Worm (Caenorhabditis elegans) whole organism, mixed stage, embryonic: ENCODE data around the gene T19E7.6.

Source experiments
- M03D4.4 ChIP-seq: sonication (generic microtip); optimal IDR thresholded peaks from 2 replicates; lab custom pipeline; 2017; ENCODE audit warnings: mild to moderate bottlenecking, missing genetic modification characterization, missing compliant biosample characterization
- bed-3 ChIP-seq: fragments of 200-800 bp; sonication (Bioruptor generic); optimal IDR thresholded peaks from 3 replicates; lab custom pipeline; 2018; ENCODE audit warnings: mild to moderate bottlenecking, missing genetic modification characterization, moderate library complexity, missing compliant biosample characterization
- blmp-1 ChIP-seq: fragments of 150-350 bp; optimal IDR thresholded peaks from 2 replicates; lab custom pipeline; 2014; ENCODE audit warnings: missing biosample characterization, missing genetic modification characterization
- ceh-43 ChIP-seq: fragments of 200-800 bp; sonication (Bioruptor generic); optimal IDR thresholded peaks from 2 replicates; lab custom pipeline; 2018; ENCODE audit warnings: mild to moderate bottlenecking, missing genetic modification characterization, moderate library complexity, missing compliant biosample characterization
- ceh-83 ChIP-seq: fragments of 200-800 bp; sonication (Bioruptor generic); optimal IDR thresholded peaks from 2 replicates; lab custom pipeline; 2018; ENCODE audit warnings: mild to moderate bottlenecking, missing genetic modification characterization, missing compliant biosample characterization
- ces-1 ChIP-seq: fragments of 150-350 bp; optimal IDR thresholded peaks from 2 replicates; lab custom pipeline; 2014; ENCODE audit warnings: missing biosample characterization, missing genetic modification reagents, missing genetic modification characterization
- cnd-1 ChIP-seq: fragments of 200-800 bp; sonication (Bioruptor generic); optimal IDR thresholded peaks from 2 replicates; lab custom pipeline; 2018; ENCODE audit warnings: mild to moderate bottlenecking, missing genetic modification characterization, missing compliant biosample characterization
- drap-1 ChIP-seq: fragments of 200-800 bp; sonication (Bioruptor generic); optimal IDR thresholded peaks from 3 replicates; lab custom pipeline; 2018; ENCODE audit warnings: mild to moderate bottlenecking, missing genetic modification characterization, missing compliant biosample characterization
- elt-1 ChIP-seq: sonication (generic microtip); optimal IDR thresholded peaks from 2 replicates; lab custom pipeline; 2017; ENCODE audit warnings: missing genetic modification characterization, mild to moderate bottlenecking, missing compliant biosample characterization, antibody characterized with exemption, moderate library complexity, borderline replicate concordance; ENCODE audit not compliant: insufficient read depth
- elt-3 ChIP-seq: fragments of 150-350 bp; optimal IDR thresholded peaks from 2 replicates; lab custom pipeline; 2014; ENCODE audit warnings: missing biosample characterization, missing genetic modification characterization
- flh-1 ChIP-seq: fragments of 200-800 bp; sonication (Bioruptor generic); optimal IDR thresholded peaks from 2 replicates; lab custom pipeline; 2018; ENCODE audit warnings: mild to moderate bottlenecking, missing genetic modification characterization, moderate library complexity, missing compliant biosample characterization
- ham-2 ChIP-seq: fragments of 200-800 bp; sonication (Bioruptor generic); optimal IDR thresholded peaks from 2 replicates; lab custom pipeline; 2018; ENCODE audit warnings: mild to moderate bottlenecking, missing genetic modification characterization, missing compliant biosample characterization
- hlh-1 ChIP-seq: fragments of 150-350 bp; optimal IDR thresholded peaks from 2 replicates; lab custom pipeline; 2014; ENCODE audit warnings: missing biosample characterization, missing genetic modification reagents, missing genetic modification characterization
- lin-13 ChIP-seq: fragments of 150-350 bp; optimal IDR thresholded peaks from 2 replicates; lab custom pipeline; 2014; ENCODE audit warnings: missing biosample characterization, missing genetic modification characterization
- lin-32 ChIP-seq: fragments of 200-800 bp; sonication (Bioruptor generic); optimal IDR thresholded peaks from 2 replicates; lab custom pipeline; 2018; ENCODE audit warnings: mild to moderate bottlenecking, missing genetic modification characterization, missing compliant biosample characterization
- lsy-2 ChIP-seq: fragments of 150-350 bp; optimal IDR thresholded peaks from 2 replicates; lab custom pipeline; 2014; ENCODE audit warnings: missing biosample characterization, missing genetic modification characterization
- mab-5 ChIP-seq: fragments of 150-350 bp; optimal IDR thresholded peaks from 2 replicates; lab custom pipeline; 2014; ENCODE audit warnings: missing biosample characterization, missing genetic modification characterization
- mep-1 ChIP-seq: fragments of 150-350 bp; optimal IDR thresholded peaks from 2 replicates; lab custom pipeline; 2017; ENCODE audit warnings: missing biosample characterization, missing genetic modification reagents, missing genetic modification characterization, inconsistent platforms
- nhr-12 ChIP-seq: fragments of 150-350 bp; optimal IDR thresholded peaks from 2 replicates; lab custom pipeline; 2014; ENCODE audit warnings: missing biosample characterization, missing genetic modification characterization
- nhr-2 ChIP-seq: fragments of 150-350 bp; optimal IDR thresholded peaks from 2 replicates; lab custom pipeline; 2014; ENCODE audit warnings: missing biosample characterization, missing genetic modification characterization
- nhr-237 ChIP-seq: fragments of 150-350 bp; optimal IDR thresholded peaks from 2 replicates; lab custom pipeline; 2014; ENCODE audit warnings: missing biosample characterization, missing genetic modification characterization
- nhr-76 ChIP-seq: sonication (generic microtip); optimal IDR thresholded peaks from 2 replicates; lab custom pipeline; 2017; ENCODE audit warnings: missing biosample characterization, missing genetic modification characterization
- pha-4 ChIP-seq: fragments of 150-350 bp; optimal IDR thresholded peaks from 2 replicates; lab custom pipeline; 2018; ENCODE audit warnings: missing biosample characterization, missing genetic modification reagents, missing genetic modification characterization
- snpc-4 ChIP-seq: fragments of 150-350 bp; optimal IDR thresholded peaks from 2 replicates; lab custom pipeline; 2014; ENCODE audit warnings: missing biosample characterization, missing genetic modification characterization
- sptf-1 ChIP-seq: sonication (generic microtip); optimal IDR thresholded peaks from 2 replicates; lab custom pipeline; 2017; ENCODE audit warnings: mild to moderate bottlenecking, missing genetic modification characterization, moderate library complexity, missing compliant biosample characterization
- tbx-8 ChIP-seq: fragments of 200-800 bp; sonication (Bioruptor generic); optimal IDR thresholded peaks from 2 replicates; lab custom pipeline; 2018; ENCODE audit warnings: mild to moderate bottlenecking, missing genetic modification characterization, moderate library complexity, missing compliant biosample characterization
- unc-120 ChIP-seq: sonication (generic microtip); optimal IDR thresholded peaks from 2 replicates; lab custom pipeline; 2017; ENCODE audit warnings: missing genetic modification characterization, missing compliant biosample characterization; ENCODE audit not compliant: poor library complexity, severe bottlenecking
- unc-39 ChIP-seq: fragments of 150-350 bp; optimal IDR thresholded peaks from 2 replicates; lab custom pipeline; 2014; ENCODE audit warnings: missing biosample characterization, missing genetic modification characterization
- unc-62 ChIP-seq: fragments of 150-350 bp; optimal IDR thresholded peaks from 2 replicates; lab custom pipeline; 2014; ENCODE audit warnings: missing biosample characterization, missing genetic modification reagents, missing genetic modification characterization
- zip-8 ChIP-seq: fragments of 150-350 bp; optimal IDR thresholded peaks from 2 replicates; lab custom pipeline; 2014; ENCODE audit warnings: missing biosample characterization, missing genetic modification characterization

Gene T19E7.6

ce11 chrIV:5701646-5702045 lies 32.3 kb upstream of the T19E7.6 start:
- TF ChIP-seq ham-2 (GFP tag; lab: Kevin White, UChicago) (peak; percentile 1), unc-39 (tag; lab: Kevin White, UChicago) (no peak), nhr-237 (tag; lab: Kevin White, UChicago) (no peak), nhr-2 (tag; lab: Kevin White, UChicago) (no peak)

ce11 chrIV:5700372-5700771 lies 31.1 kb upstream of the T19E7.6 start:
- TF ChIP-seq pha-4 (tag; lab: Kevin White, UChicago) (no peak), blmp-1 (peak; percentile 63), M03D4.4 (tag; lab: Kevin White, UChicago) (no peak), cnd-1 (tag; lab: Kevin White, UChicago) (no peak), nhr-12 (tag; lab: Kevin White, UChicago) (no peak), flh-1 (no peak), elt-1 (tag; lab: Kevin White, UChicago) (peak; percentile 67), nhr-237 (tag; lab: Kevin White, UChicago) (no peak), ceh-83 (GFP tag; lab: Kevin White, UChicago) (no peak), snpc-4 (tag; lab: Kevin White, UChicago) (no peak), ceh-43 (GFP tag; lab: Kevin White, UChicago) (no peak), ham-2 (GFP tag; lab: Kevin White, UChicago) (peak; percentile 16), unc-62 (GFP tag; lab: Kevin White, UChicago) (peak; percentile 82), ces-1 (GFP tag; lab: Kevin White, UChicago) (no peak), unc-120 (tag; lab: Kevin White, UChicago) (no peak), hlh-1 (tag; lab: Kevin White, UChicago) (no peak), lsy-2 (tag; lab: Kevin White, UChicago) (no peak)

ce11 chrIV:5690386-5691080 lies 21.2 kb upstream of the T19E7.6 start, which contains the start of gene C55C3.8:
Gene C55C3.8 (plus strand): TSS chrIV:5691030.
- TF ChIP-seq pha-4 (tag; lab: Kevin White, UChicago): no peak
- no peak for TF ChIP-seq unc-120 (tag; lab: Kevin White, UChicago)
- TF ChIP-seq zip-8 (tag; lab: Kevin White, UChicago): no peak
- no peak for TF ChIP-seq nhr-76
- no peak for TF ChIP-seq mep-1 (tag; lab: Kevin White, UChicago)
- no peak for TF ChIP-seq drap-1
- no peak for TF ChIP-seq ceh-83 (GFP tag; lab: Kevin White, UChicago)
- TF ChIP-seq elt-3 (tag; lab: Kevin White, UChicago): no peak
- no peak for TF ChIP-seq snpc-4 (tag; lab: Kevin White, UChicago)
- no peak for TF ChIP-seq ceh-43 (GFP tag; lab: Kevin White, UChicago)
- no peak for TF ChIP-seq lin-32 (GFP tag; lab: Kevin White, UChicago)
- TF ChIP-seq sptf-1 (tag; lab: Kevin White, UChicago): no peak
- no peak for TF ChIP-seq bed-3 (GFP tag; lab: Kevin White, UChicago)
- no peak for TF ChIP-seq nhr-237 (tag; lab: Kevin White, UChicago)
- TF ChIP-seq, all 35 proteins: peak for 0

ce11 chrIV:5685014-5685413 lies 15.7 kb upstream of the T19E7.6 start, which contains the start of gene C55C3.3:
Gene C55C3.3 (plus strand): TSS chrIV:5685287.
- TF ChIP-seq tbx-8 (GFP tag; lab: Kevin White, UChicago) (no peak), mab-5 (tag; lab: Kevin White, UChicago) (no peak), M03D4.4 (tag; lab: Kevin White, UChicago) (no peak), hlh-1 (tag; lab: Kevin White, UChicago) (no peak)
- TF ChIP-seq, all 35 proteins: peak for 0

ce11 chrIV:5682547-5683234 lies 13.4 kb upstream of the T19E7.6 start, which contains the start of the genes C55C3.7 and C55C3.6:
Gene C55C3.7 (minus strand): TSS chrIV:5682647.
Gene C55C3.6 (plus strand): TSS chrIV:5683184.
- TF ChIP-seq pha-4 (tag; lab: Kevin White, UChicago) (no peak), mep-1 (tag; lab: Kevin White, UChicago) (no peak), lin-13 (tag; lab: Kevin White, UChicago) (no peak)
